Fruit fly (Drosophila melanogaster): ENCODE measurements around the gene Nsun5.

Nsun5 gene

DNA sequence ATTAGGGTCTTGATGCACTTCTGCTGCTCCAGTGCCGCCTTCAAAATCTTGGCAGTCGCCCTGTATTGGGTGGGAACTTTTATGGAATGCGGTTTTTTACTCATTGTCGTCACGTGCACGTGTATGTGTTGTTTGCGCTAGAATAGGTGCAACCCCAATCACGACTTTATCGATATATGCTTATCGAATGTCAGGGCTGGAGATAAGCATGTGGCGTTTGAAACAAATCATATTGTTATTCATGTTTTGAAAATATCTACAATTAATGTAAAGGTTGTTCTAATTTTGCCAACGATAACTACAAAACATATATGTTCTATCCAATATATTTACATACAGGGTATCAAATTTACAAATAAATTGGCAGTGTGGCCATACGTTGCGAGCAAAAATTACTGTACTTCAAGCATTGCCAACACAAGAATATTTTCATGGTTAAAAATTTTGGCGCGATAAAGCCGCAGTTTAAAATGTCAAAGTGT, at the start of gene Nsun5, which contains the start of gene CG42359:
Gene Nsun5 (minus strand): TSS at position 166 of the 482 bp plus-strand sequence.
Gene CG42359 (minus strand): TSS at position 166 of the 482 bp plus-strand sequence.
- peak; percentile 60 for TF ChIP-seq pan (optimal IDR thresholded peaks at IDR 0.05)
- TF ChIP-seq Dll (optimal IDR thresholded peaks at IDR 0.05) = no peak
- TF ChIP-seq usp (GFP tag; optimal IDR thresholded peaks at IDR 0.05) = no peak
- TF ChIP-seq psq (optimal IDR thresholded peaks at IDR 0.05) = no peak

DNA sequence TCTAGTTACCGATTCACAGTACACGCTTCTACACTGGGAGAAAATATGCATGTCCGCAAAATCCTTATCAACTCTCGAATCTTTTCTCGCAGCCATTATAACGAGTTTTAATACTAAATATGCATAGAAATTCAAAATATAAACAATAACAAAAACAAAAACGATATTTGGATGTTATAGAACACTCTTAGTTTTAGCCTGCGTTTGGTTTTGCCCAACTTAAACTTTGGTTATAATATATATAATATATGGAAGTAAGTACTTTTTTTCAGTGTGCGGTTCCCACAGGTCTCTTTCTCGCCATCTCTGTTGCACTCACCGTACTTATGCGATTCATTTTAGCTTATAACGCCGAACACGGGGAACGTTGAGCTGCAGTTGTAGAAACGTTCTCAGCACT, 49.7 kb upstream of the Nsun5 start, which contains the start of gene cry:
Gene cry (plus strand): TSS at position 377 of the 400 bp plus-strand sequence.
- TF ChIP-seq usp (GFP tag; optimal IDR thresholded peaks at IDR 0.05) (no peak), Dll (optimal IDR thresholded peaks at IDR 0.05) (no peak), psq (optimal IDR thresholded peaks at IDR 0.05) (no peak), pan (optimal IDR thresholded peaks at IDR 0.05) (no peak), EcR (GFP tag; optimal IDR thresholded peaks at IDR 0.05) (no peak)

DNA sequence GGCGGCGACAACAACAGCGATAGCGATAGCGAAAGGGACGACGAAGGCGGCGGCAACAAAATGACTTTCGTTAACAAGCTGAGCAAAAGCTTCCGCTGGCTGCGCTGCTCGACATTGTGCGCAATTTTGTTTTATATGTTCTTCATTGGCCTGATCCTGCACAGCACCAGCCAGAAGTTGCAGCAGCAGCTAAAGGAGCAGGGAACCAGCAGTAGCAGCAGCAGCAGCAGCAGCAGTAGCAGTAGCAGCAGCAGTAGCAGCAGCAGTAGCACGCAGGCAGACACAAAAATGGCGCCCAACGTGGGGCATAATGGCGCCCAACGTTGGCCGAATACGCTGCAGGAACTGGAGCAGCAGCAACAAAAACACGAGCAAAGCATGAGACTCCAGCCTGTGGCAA, 27.9 kb upstream of the Nsun5 start:
- no peak for TF ChIP-seq psq (optimal IDR thresholded peaks at IDR 0.05)
- TF ChIP-seq usp (GFP tag; optimal IDR thresholded peaks at IDR 0.05) = no peak
- no peak for TF ChIP-seq pan (optimal IDR thresholded peaks at IDR 0.05)
- no peak for TF ChIP-seq EcR (GFP tag; optimal IDR thresholded peaks at IDR 0.05)
- no peak for TF ChIP-seq Dll (optimal IDR thresholded peaks at IDR 0.05)

DNA sequence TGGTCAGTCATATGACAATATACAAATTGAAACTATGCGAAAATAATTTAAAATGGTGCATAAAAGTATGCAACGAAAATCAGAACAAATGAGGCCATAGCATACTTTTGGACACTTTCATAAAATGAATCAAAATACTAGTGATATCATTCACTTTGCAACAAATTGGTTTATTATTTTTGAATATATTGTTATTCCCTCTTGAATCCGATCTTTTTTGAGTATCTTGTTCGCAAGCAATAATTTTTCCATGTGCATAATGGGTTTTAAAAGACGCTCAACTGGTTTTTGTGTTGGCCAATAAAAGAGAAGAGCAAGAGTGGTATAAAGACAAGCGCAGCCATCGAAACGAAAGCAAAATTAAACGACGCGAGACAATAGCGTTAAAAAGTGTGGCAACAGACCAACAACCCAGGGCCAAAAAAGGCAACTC, 25.6 kb upstream of the Nsun5 start:
- TF ChIP-seq psq (optimal IDR thresholded peaks at IDR 0.05) (no peak), pan (optimal IDR thresholded peaks at IDR 0.05) (no peak), EcR (GFP tag; optimal IDR thresholded peaks at IDR 0.05) (no peak), usp (GFP tag; optimal IDR thresholded peaks at IDR 0.05) (no peak), Dll (optimal IDR thresholded peaks at IDR 0.05) (no peak), CG8478 (optimal IDR thresholded peaks at IDR 0.05) (no peak)

DNA sequence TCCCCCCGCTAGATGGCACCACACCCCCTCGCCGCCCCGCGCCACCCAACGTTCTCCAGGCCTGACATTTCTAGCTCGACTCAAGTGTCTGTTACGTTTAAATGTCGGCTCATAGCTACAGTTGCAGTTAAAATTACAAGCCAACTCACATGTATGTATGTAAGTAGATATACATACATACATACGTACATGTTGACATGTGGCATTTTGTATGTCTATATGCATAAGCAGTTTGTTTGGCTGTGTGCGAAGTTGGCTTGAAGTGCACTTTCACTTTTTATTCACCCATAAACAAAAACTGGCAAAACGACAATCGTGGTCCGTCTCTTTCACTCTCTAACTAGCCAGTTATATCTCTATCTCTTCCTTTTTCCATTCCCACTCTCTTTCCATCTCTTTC, 20.7 kb upstream of the Nsun5 start:
- TF ChIP-seq usp (GFP tag; optimal IDR thresholded peaks at IDR 0.05) = no peak
- no peak for TF ChIP-seq EcR (GFP tag; optimal IDR thresholded peaks at IDR 0.05)
- TF ChIP-seq CG8478 (optimal IDR thresholded peaks at IDR 0.05) = no peak
- no peak for TF ChIP-seq pan (optimal IDR thresholded peaks at IDR 0.05)
- TF ChIP-seq psq (optimal IDR thresholded peaks at IDR 0.05) = no peak
- no peak for TF ChIP-seq Dll (optimal IDR thresholded peaks at IDR 0.05)

DNA sequence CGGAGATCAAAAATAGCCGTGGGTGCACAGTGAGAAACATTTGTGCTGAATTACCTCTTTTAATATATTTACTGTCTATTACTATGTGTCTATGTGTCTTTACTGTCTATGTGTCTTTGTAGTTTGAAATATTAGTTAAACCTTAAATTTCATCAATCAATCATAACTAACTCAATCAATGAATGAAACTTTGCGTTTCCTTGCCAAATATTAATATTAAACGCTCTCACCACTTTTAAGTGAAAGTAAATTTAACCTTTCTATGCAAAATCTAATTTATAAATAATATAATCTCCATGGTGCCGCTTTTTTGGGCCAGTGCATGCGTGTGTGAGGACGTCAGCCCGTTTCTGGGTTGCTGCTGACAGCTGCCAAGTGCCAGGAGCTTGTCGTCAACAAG, 19.1 kb upstream of the Nsun5 start:
- TF ChIP-seq usp (GFP tag; optimal IDR thresholded peaks at IDR 0.05) = no peak
- TF ChIP-seq EcR (GFP tag; optimal IDR thresholded peaks at IDR 0.05) = no peak
- no peak for TF ChIP-seq psq (optimal IDR thresholded peaks at IDR 0.05)
- no peak for TF ChIP-seq Dll (optimal IDR thresholded peaks at IDR 0.05)
- no peak for TF ChIP-seq pan (optimal IDR thresholded peaks at IDR 0.05)
- no peak for TF ChIP-seq CG8478 (optimal IDR thresholded peaks at IDR 0.05)

DNA sequence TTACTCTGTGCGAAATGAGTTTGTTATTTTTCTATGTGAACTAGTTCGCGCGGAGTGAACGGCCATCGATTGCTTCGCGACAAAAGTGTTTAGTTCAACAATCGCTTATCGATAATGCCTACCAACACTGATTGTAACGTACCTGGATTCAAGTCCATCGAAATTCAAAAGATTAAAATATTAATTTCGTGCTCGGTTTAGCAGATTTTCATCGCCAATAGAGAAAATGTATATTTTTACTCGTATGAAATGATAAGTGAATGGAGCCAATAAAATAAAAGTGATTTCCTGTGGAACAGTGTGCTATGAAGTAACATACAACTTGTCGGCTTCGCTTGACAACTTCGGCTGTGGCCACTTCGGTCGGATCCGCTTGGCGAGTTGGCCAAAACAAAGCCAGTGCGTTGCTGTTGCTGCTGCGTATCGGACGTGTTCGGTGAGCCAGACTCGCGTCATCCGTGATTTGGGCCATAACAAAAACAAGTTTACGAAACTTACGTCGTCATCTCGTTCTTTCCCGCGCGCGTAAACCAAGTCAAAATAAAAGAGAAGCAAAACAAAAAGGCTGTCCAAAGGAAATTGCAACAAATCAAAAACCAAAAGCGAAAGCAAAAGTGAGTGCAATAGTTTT, 18.3 kb upstream of the Nsun5 start, which contains the start of the genes CG5555 and myd:
Gene CG5555 (minus strand): TSS at position 276 of the 631 bp plus-strand sequence.
Gene myd (plus strand): TSS at position 397 of the 631 bp plus-strand sequence.
- TF ChIP-seq CG8478 (optimal IDR thresholded peaks at IDR 0.05) = no peak
- TF ChIP-seq pan (optimal IDR thresholded peaks at IDR 0.05) = no peak
- no peak for TF ChIP-seq psq (optimal IDR thresholded peaks at IDR 0.05)
- no peak for TF ChIP-seq usp (GFP tag; optimal IDR thresholded peaks at IDR 0.05)
- no peak for TF ChIP-seq Dll (optimal IDR thresholded peaks at IDR 0.05)
- no peak for TF ChIP-seq EcR (GFP tag; optimal IDR thresholded peaks at IDR 0.05)

DNA sequence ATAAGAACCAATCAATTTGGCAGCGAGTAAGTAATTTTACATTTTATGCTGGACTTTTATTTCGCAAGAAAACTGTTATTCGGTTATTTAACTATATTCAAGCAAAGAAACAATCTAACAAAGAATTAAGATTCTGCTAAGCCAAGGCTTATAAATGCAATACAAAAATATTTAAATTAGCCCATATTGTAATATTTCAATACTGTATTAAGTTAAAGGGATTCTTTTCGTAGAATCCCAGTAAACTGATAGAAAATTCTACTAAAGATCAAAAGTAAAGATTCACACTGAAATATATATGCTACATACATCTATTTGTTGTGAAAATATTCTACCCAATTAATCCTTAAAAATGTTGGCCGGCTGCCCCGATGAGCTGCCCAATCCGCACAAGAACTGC, 14.6 kb upstream of the Nsun5 start, which contains the start of gene CG14282:
Gene CG14282 (plus strand): TSS at position 301 of the 400 bp plus-strand sequence.
- TF ChIP-seq CG8478 (optimal IDR thresholded peaks at IDR 0.05) (no peak), pan (optimal IDR thresholded peaks at IDR 0.05) (no peak), Dll (optimal IDR thresholded peaks at IDR 0.05) (no peak), psq (optimal IDR thresholded peaks at IDR 0.05) (no peak)

DNA sequence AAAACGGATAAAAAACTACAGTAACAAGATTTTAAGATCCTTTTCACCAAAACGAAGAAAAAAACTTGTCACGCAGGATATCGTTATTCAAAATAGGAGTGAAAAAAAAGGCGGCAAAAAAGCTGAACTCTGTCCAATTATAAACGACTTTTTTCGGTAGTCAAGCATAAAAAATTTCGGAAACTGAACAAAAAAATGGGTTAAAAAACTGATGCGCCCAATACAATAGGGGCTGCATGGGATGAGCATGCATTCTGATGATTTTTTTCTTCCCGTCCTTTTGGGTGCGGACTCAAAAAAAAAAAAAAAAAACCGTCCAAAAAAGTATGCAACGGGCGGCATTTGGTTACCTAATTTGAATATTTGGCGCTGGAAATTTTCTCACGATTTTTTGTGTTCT, 12.4 kb upstream of the Nsun5 start:
- no peak for TF ChIP-seq EcR (GFP tag; optimal IDR thresholded peaks at IDR 0.05)
- no peak for TF ChIP-seq Dll (optimal IDR thresholded peaks at IDR 0.05)
- no peak for TF ChIP-seq pan (optimal IDR thresholded peaks at IDR 0.05)
- no peak for TF ChIP-seq usp (GFP tag; optimal IDR thresholded peaks at IDR 0.05)
- TF ChIP-seq psq (optimal IDR thresholded peaks at IDR 0.05) = no peak
- no peak for TF ChIP-seq CG8478 (optimal IDR thresholded peaks at IDR 0.05)

DNA sequence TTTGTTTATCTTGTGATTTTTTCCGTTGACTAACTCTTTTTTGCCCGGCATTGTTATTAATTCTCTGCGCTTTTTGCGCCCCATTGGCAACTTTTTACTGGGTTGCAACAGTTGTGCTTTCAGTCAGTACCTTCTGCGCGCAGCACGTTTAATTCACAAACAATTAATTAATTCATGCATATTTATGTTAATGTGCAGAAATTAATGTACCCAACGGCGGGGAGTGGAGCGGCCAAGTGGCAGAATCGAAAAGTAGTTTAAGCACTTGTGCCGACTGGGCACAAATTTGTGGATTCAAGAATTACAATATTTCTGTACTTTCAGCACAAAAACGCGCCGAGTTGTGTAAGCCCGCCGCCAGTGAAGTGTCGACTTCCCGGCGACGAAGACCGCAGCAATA, 5.4 kb upstream of the Nsun5 start:
- no peak for TF ChIP-seq usp (GFP tag; optimal IDR thresholded peaks at IDR 0.05)
- TF ChIP-seq psq (optimal IDR thresholded peaks at IDR 0.05) = no peak
- TF ChIP-seq EcR (GFP tag; optimal IDR thresholded peaks at IDR 0.05) = no peak
- TF ChIP-seq Dll (optimal IDR thresholded peaks at IDR 0.05) = no peak
- TF ChIP-seq pan (optimal IDR thresholded peaks at IDR 0.05) = no peak
- TF ChIP-seq CG8478 (optimal IDR thresholded peaks at IDR 0.05) = no peak

DNA sequence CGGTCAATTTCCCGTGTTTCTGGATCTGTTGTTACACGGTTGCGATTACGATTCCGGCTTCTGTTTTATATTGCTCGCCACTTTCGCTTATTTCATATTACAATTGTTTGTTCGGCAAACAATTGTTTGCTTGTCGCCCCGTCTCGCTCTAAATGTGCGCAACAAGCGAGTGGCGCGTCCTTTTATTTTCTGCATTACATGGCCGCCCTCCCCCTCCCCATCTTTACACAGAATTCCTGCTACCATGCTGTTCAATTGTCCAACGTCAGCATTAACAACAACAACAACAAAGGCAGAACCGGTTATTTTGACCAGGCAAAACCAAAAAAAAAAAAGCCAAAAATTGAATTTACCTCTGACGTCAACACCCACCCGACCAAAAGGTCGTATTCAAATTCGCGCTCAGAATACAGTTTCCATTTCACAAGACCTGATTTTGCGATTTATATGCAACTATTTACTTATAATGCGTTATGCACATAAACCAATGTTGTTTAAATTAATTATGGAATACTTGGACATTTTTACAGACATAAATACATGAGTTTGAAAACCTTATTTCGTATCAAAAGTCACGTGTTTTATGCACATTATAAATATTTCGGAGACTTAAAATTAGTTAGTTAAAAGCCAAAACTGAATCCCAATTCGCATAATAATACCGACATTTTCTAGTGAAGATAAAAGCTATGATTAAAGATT, 4.1 kb upstream of the Nsun5 start:
- TF ChIP-seq EcR (GFP tag; optimal IDR thresholded peaks at IDR 0.05) = no peak
- TF ChIP-seq psq (optimal IDR thresholded peaks at IDR 0.05) = no peak
- TF ChIP-seq usp (GFP tag; optimal IDR thresholded peaks at IDR 0.05) = no peak
- TF ChIP-seq pan (optimal IDR thresholded peaks at IDR 0.05) = no peak
- no peak for TF ChIP-seq CG8478 (optimal IDR thresholded peaks at IDR 0.05)
- no peak for TF ChIP-seq Dll (optimal IDR thresholded peaks at IDR 0.05)

DNA sequence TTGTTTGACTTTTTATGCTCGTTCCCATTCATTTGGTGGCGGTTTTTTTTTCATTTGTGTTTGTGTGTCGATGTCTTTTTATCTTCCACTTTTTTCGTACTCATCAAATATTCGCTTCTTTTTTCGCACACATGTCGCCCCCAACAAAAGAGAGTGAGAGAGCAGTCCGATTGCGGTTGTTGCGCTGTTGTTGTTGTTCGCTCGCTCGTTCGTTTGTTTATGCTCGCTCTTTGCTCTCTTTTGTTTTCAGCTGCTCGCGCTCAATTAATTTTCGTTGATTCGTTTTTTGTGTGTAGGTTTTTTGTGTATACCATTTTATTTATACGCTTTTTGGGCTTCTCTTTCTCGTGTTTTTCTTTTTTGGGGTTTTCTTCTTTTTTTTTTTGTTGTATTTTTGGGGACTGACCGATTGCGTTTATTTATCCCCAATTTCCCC, 3.5 kb upstream of the Nsun5 start:
- TF ChIP-seq Dll (optimal IDR thresholded peaks at IDR 0.05) (peak; percentile 80), CG8478 (optimal IDR thresholded peaks at IDR 0.05) (no peak), psq (optimal IDR thresholded peaks at IDR 0.05) (no peak)

All from whole organism.